Worm (Caenorhabditis elegans): ENCODE results near the gene cec-7.

The cec-7 gene

DNA sequence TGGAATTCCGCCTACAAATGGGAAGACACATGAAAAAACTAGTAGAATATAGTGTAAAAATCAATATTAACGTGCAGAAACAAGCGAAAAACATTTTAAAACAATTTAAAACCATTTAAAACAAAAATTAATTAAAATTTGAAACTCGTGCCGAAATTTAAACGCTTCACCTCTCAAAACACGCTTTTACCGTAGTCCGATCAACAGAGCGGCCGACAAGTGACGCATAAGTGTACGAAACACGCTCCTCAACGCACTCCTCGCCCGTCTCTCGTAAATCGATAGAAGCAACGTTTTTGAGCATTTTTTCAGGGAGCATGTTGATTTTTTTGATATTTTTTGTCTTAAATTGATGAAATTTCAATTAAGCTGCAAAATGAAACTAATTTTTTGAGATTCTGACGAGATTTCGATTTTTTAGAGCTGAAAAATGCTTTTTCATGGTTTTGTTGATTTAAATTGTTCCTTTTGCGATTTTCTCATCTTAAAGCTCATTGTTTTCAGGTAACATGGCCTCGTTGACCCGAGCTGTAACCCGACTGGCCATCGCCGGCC is 27.7 kb upstream of the cec-7 start, which contains the start of gene cox-5A:
Gene cox-5A (plus strand): TSS at position 505 of the 555 bp plus-strand sequence.
- TF ChIP-seq tbx-2 (tag; optimal IDR thresholded peaks at IDR 0.05) (peak; percentile 97), aly-2 (tag; optimal IDR thresholded peaks at IDR 0.05) (peak; percentile 96), elt-2 (tag; optimal IDR thresholded peaks at IDR 0.05) (peak; percentile 94), elt-1 (tag; optimal IDR thresholded peaks at IDR 0.05) (peak; percentile 87), lin-15B (tag; optimal IDR thresholded peaks at IDR 0.05) (peak; percentile 99), skn-1 (tag; optimal IDR thresholded peaks at IDR 0.05) (peak; percentile 97), nhr-28 (tag; optimal IDR thresholded peaks at IDR 0.05) (peak; percentile 70), nhr-43 (tag; optimal IDR thresholded peaks at IDR 0.05; ENCODE audit: poor library complexity, severe bottlenecking) (peak; percentile 98), fkh-10 (GFP tag; optimal IDR thresholded peaks at IDR 0.05) (peak; percentile 98), zag-1 (tag; optimal IDR thresholded peaks at IDR 0.05) (peak; percentile 85), mml-1 (tag; optimal IDR thresholded peaks at IDR 0.05) (no peak), nhr-67 (tag; optimal IDR thresholded peaks at IDR 0.05) (peak; percentile 10), lin-39 (tag; optimal IDR thresholded peaks at IDR 0.05) (peak; percentile 99), jun-1 (tag; optimal IDR thresholded peaks at IDR 0.05) (peak; percentile 98), daf-12 (tag; optimal IDR thresholded peaks at IDR 0.05) (peak; percentile 78), mdl-1 (tag; optimal IDR thresholded peaks at IDR 0.05) (peak; percentile 58), pqm-1 (tag; optimal IDR thresholded peaks at IDR 0.05) (peak; percentile 95), ztf-11 (tag; optimal IDR thresholded peaks at IDR 0.05) (no peak), unc-39 (tag; optimal IDR thresholded peaks at IDR 0.05) (peak; percentile 25), ceh-9 (tag; optimal IDR thresholded peaks at IDR 0.05) (no peak), nhr-11 (tag; optimal IDR thresholded peaks at IDR 0.05) (peak; percentile 94), egl-27 (tag; optimal IDR thresholded peaks at IDR 0.05) (peak; percentile 93), hmg-11 (tag; optimal IDR thresholded peaks at IDR 0.05) (peak; percentile 99), ceh-82 (tag; optimal IDR thresholded peaks at IDR 0.05) (peak; percentile 97), nhr-77 (tag; optimal IDR thresholded peaks at IDR 0.05) (peak; percentile 92), nhr-25 (tag; optimal IDR thresholded peaks at IDR 0.05) (peak; percentile 99), fos-1 (tag; optimal IDR thresholded peaks at IDR 0.05) (peak; percentile 96), egl-5 (tag; optimal IDR thresholded peaks at IDR 0.05) (peak; percentile 96), elt-3 (tag; optimal IDR thresholded peaks at IDR 0.05) (peak in 2 of 3 experiments; percentile 44 to 85), R02D3.7 (tag; optimal IDR thresholded peaks at IDR 0.05) (peak; percentile 94), ama-1 (optimal IDR thresholded peaks at IDR 0.05) (peak; percentile 73), nfya-1 (tag; optimal IDR thresholded peaks at IDR 0.05; ENCODE audit: insufficient read depth) (peak; percentile 100), unc-62 (GFP tag; optimal IDR thresholded peaks at IDR 0.05) (peak; percentile 95), fkh-2 (tag; optimal IDR thresholded peaks at IDR 0.05) (peak; percentile 37), pha-4 (tag; optimal IDR thresholded peaks at IDR 0.05) (peak; percentile 100), lsy-12 (tag; optimal IDR thresholded peaks at IDR 0.05) (peak; percentile 99), snpc-4 (tag; optimal IDR thresholded peaks at IDR 0.05) (peak; percentile 97), nhr-237 (tag; optimal IDR thresholded peaks at IDR 0.05) (peak; percentile 26), eor-1 (tag; optimal IDR thresholded peaks at IDR 0.05) (peak in 1 of 2 experiments; percentile 11), ceh-28 (tag; optimal IDR thresholded peaks at IDR 0.05) (peak; percentile 99), nhr-12 (tag; optimal IDR thresholded peaks at IDR 0.05) (no peak), sea-2 (GFP tag; optimal IDR thresholded peaks at IDR 0.05) (peak; percentile 85), ztf-4 (tag; optimal IDR thresholded peaks at IDR 0.05) (peak; percentile 95), ceh-16 (tag; optimal IDR thresholded peaks at IDR 0.05) (peak; percentile 64), nhr-76 (tag; optimal IDR thresholded peaks at IDR 0.05) (peak; percentile 80), ZK546.5 (tag; optimal IDR thresholded peaks at IDR 0.05) (peak; percentile 67), nhr-23 (tag; optimal IDR thresholded peaks at IDR 0.05) (peak; percentile 100)
